Worm (Caenorhabditis elegans) whole organism, late embryonic: ENCODE measurements around the gene ubc-21.

ENCODE experiments used
- C08G9.2 ChIP-seq: sonication (generic microtip); optimal IDR thresholded peaks from 2 replicates; lab custom pipeline; 2016; ENCODE audit warnings: mild to moderate bottlenecking, missing genetic modification characterization, moderate library complexity, missing compliant biosample characterization
- C38D4.7 ChIP-seq: fragments of 200-800 bp; sonication (Bioruptor generic); optimal IDR thresholded peaks from 2 replicates; lab custom pipeline; 2018; ENCODE audit warnings: mild to moderate bottlenecking, missing genetic modification characterization, moderate library complexity, missing compliant biosample characterization
- F13H6.1 ChIP-seq: sonication (generic microtip); optimal IDR thresholded peaks from 2 replicates; lab custom pipeline; 2016; ENCODE audit warnings: missing genetic modification characterization, missing compliant biosample characterization
- K02D7.2 ChIP-seq: sonication (generic microtip); optimal IDR thresholded peaks from 2 replicates; lab custom pipeline; 2017; ENCODE audit warnings: mild to moderate bottlenecking, missing genetic modification characterization, missing compliant biosample characterization
- K09A11.1 ChIP-seq: sonication (generic microtip); optimal IDR thresholded peaks from 2 replicates; lab custom pipeline; 2017; ENCODE audit warnings: antibody characterized with exemption, mild to moderate bottlenecking, missing genetic modification characterization, missing compliant biosample characterization; ENCODE audit not compliant: insufficient read depth
- ahr-1 ChIP-seq: sonication (generic microtip); optimal IDR thresholded peaks from 2 replicates; lab custom pipeline; 2016; ENCODE audit warnings: missing genetic modification characterization, missing compliant biosample characterization
- ama-1 ChIP-seq: fragments of 150-350 bp; optimal IDR thresholded peaks from 2 replicates; lab custom pipeline; 2014
- ceh-19 ChIP-seq: fragments of 200-800 bp; sonication (Bioruptor generic); optimal IDR thresholded peaks from 2 replicates; lab custom pipeline; 2018; ENCODE audit warnings: mild to moderate bottlenecking, missing genetic modification characterization, missing compliant biosample characterization
- ceh-22 ChIP-seq: sonication (generic microtip); optimal IDR thresholded peaks from 2 replicates; lab custom pipeline; 2017; ENCODE audit warnings: missing biosample characterization, missing genetic modification characterization
- ceh-30 ChIP-seq: fragments of 150-350 bp; optimal IDR thresholded peaks from 2 replicates; lab custom pipeline; 2014; ENCODE audit warnings: missing biosample characterization, missing genetic modification characterization
- ceh-31 ChIP-seq: sonication (generic microtip); optimal IDR thresholded peaks from 2 replicates; lab custom pipeline; 2016; ENCODE audit warnings: missing genetic modification characterization, missing compliant biosample characterization
- ceh-34 ChIP-seq: sonication (generic microtip); optimal IDR thresholded peaks from 2 replicates; lab custom pipeline; 2016; ENCODE audit warnings: mild to moderate bottlenecking, missing genetic modification characterization, missing compliant biosample characterization
- ceh-45 ChIP-seq: fragments of 200-800 bp; sonication (Bioruptor generic); IDR thresholded peaks from 2 replicates; pipeline ENCODE4 v1.3.6; 2022; ENCODE audit warnings: missing genetic modification reagents, missing genetic modification characterization, missing compliant biosample characterization
- ceh-6 ChIP-seq: fragments of 200-800 bp; sonication (Bioruptor generic); optimal IDR thresholded peaks from 2 replicates; lab custom pipeline; 2018; ENCODE audit warnings: mild to moderate bottlenecking, missing genetic modification characterization, missing compliant biosample characterization
- ceh-9 ChIP-seq: sonication (generic microtip); optimal IDR thresholded peaks from 2 replicates; lab custom pipeline; 2016; ENCODE audit warnings: mild to moderate bottlenecking, missing genetic modification characterization, inconsistent platforms, missing compliant biosample characterization
- che-1 ChIP-seq: sonication (generic microtip); optimal IDR thresholded peaks from 2 replicates; lab custom pipeline; 2016; ENCODE audit warnings: mild to moderate bottlenecking, missing genetic modification characterization, missing compliant biosample characterization
- dmd-4 ChIP-seq: sonication (generic microtip); optimal IDR thresholded peaks from 2 replicates; lab custom pipeline; 2016; ENCODE audit warnings: borderline replicate concordance, missing genetic modification characterization, missing compliant biosample characterization
- dve-1 ChIP-seq: sonication (generic microtip); optimal IDR thresholded peaks from 2 replicates; lab custom pipeline; 2017; ENCODE audit warnings: antibody characterized with exemption, mild to moderate bottlenecking, missing genetic modification characterization, missing compliant biosample characterization
- elt-2 ChIP-seq: sonication (generic microtip); optimal IDR thresholded peaks from 2 replicates; lab custom pipeline; 2016; ENCODE audit warnings: missing genetic modification reagents, missing genetic modification characterization, missing compliant biosample characterization
- elt-4 ChIP-seq: sonication (generic microtip); optimal IDR thresholded peaks from 2 replicates; lab custom pipeline; 2016; ENCODE audit warnings: missing genetic modification characterization, missing compliant biosample characterization
- ets-4 ChIP-seq: sonication (generic microtip); optimal IDR thresholded peaks from 2 replicates; lab custom pipeline; 2016; ENCODE audit warnings: missing genetic modification characterization, missing compliant biosample characterization
- eyg-1 ChIP-seq: sonication (generic microtip); optimal IDR thresholded peaks from 2 replicates; lab custom pipeline; 2016; ENCODE audit warnings: missing genotype, missing genetic modification characterization, missing compliant biosample characterization
- fax-1 ChIP-seq: sonication (generic microtip); optimal IDR thresholded peaks from 2 replicates; lab custom pipeline; 2016; ENCODE audit warnings: missing genotype, missing genetic modification characterization, missing compliant biosample characterization
- gmeb-2 ChIP-seq: sonication (generic microtip); optimal IDR thresholded peaks from 2 replicates; lab custom pipeline; 2016; ENCODE audit warnings: missing genetic modification characterization, inconsistent platforms, missing compliant biosample characterization
- hlh-6 ChIP-seq: sonication (generic microtip); optimal IDR thresholded peaks from 2 replicates; lab custom pipeline; 2016; ENCODE audit warnings: missing genotype, missing genetic modification characterization, missing compliant biosample characterization
- hlh-8 ChIP-seq: sonication (generic microtip); optimal IDR thresholded peaks from 2 replicates; lab custom pipeline; 2016; ENCODE audit warnings: missing genotype, missing genetic modification characterization, missing compliant biosample characterization
- lim-6 ChIP-seq: sonication (generic microtip); optimal IDR thresholded peaks from 2 replicates; lab custom pipeline; 2016; ENCODE audit warnings: missing genetic modification characterization, missing compliant biosample characterization
- mec-3 ChIP-seq: sonication (generic microtip); optimal IDR thresholded peaks from 2 replicates; lab custom pipeline; 2016; ENCODE audit warnings: borderline replicate concordance, missing genetic modification characterization, missing compliant biosample characterization
- nfya-1 ChIP-seq: sonication (generic microtip); optimal IDR thresholded peaks from 2 replicates; lab custom pipeline; 2017; ENCODE audit warnings: missing genetic modification characterization, mild to moderate bottlenecking, missing compliant biosample characterization, antibody characterized with exemption, moderate library complexity
- nhr-11 ChIP-seq: fragments of 150-350 bp; optimal IDR thresholded peaks from 2 replicates; lab custom pipeline; 2014; ENCODE audit warnings: missing biosample characterization, missing genetic modification characterization
- nhr-232 ChIP-seq: sonication (generic microtip); optimal IDR thresholded peaks from 2 replicates; lab custom pipeline; 2016; ENCODE audit warnings: missing genetic modification characterization, missing compliant biosample characterization
- npax-4 ChIP-seq: sonication (generic microtip); optimal IDR thresholded peaks from 2 replicates; lab custom pipeline; 2016; ENCODE audit warnings: missing genetic modification characterization, missing compliant biosample characterization
- pag-3 ChIP-seq: sonication (generic microtip); optimal IDR thresholded peaks from 2 replicates; lab custom pipeline; 2016; ENCODE audit warnings: missing compliant biosample characterization, missing genetic modification characterization, borderline replicate concordance
- pat-9 ChIP-seq: fragments of 200-800 bp; sonication (Bioruptor generic); optimal IDR thresholded peaks from 2 replicates; lab custom pipeline; 2018; ENCODE audit warnings: mild to moderate bottlenecking, missing genetic modification characterization, moderate library complexity, missing compliant biosample characterization
- pax-1 ChIP-seq: fragments of 150-350 bp; optimal IDR thresholded peaks from 2 replicates; lab custom pipeline; 2014; ENCODE audit warnings: missing biosample characterization, missing genetic modification characterization
- pros-1 ChIP-seq: fragments of 150-350 bp; optimal IDR thresholded peaks from 2 replicates; lab custom pipeline; 2014; ENCODE audit warnings: missing biosample characterization, missing genetic modification reagents, missing genetic modification characterization
- ref-2 ChIP-seq: sonication (generic microtip); optimal IDR thresholded peaks from 2 replicates; lab custom pipeline; 2016; ENCODE audit warnings: missing genetic modification characterization, missing compliant biosample characterization
- sdc-2 ChIP-seq: sonication (generic microtip); optimal IDR thresholded peaks from 2 replicates; lab custom pipeline; 2016; ENCODE audit warnings: missing genotype, missing genetic modification characterization, missing compliant biosample characterization
- sox-4 ChIP-seq: sonication (generic microtip); optimal IDR thresholded peaks from 2 replicates; lab custom pipeline; 2017; ENCODE audit warnings: mild to moderate bottlenecking, missing genetic modification characterization, inconsistent platforms, missing compliant biosample characterization
- syd-9 ChIP-seq: sonication (generic microtip); optimal IDR thresholded peaks from 2 replicates; lab custom pipeline; 2016; ENCODE audit warnings: mild to moderate bottlenecking, missing genetic modification characterization, moderate library complexity, missing compliant biosample characterization
- tbx-2 ChIP-seq: sonication (generic microtip); optimal IDR thresholded peaks from 2 replicates; lab custom pipeline; 2016; ENCODE audit warnings: missing genetic modification characterization, missing compliant biosample characterization
- tbx-7 ChIP-seq: sonication (generic microtip); optimal IDR thresholded peaks from 2 replicates; lab custom pipeline; 2016; ENCODE audit warnings: missing genotype, missing genetic modification characterization, missing compliant biosample characterization
- ttx-3 ChIP-seq: sonication (generic microtip); optimal IDR thresholded peaks from 2 replicates; lab custom pipeline; 2016; ENCODE audit warnings: missing genetic modification reagents, missing genetic modification characterization, missing compliant biosample characterization
- unc-42 ChIP-seq: sonication (generic microtip); optimal IDR thresholded peaks from 2 replicates; lab custom pipeline; 2016; ENCODE audit warnings: missing genotype, missing genetic modification characterization, missing compliant biosample characterization
- unc-55 ChIP-seq: sonication (generic microtip); optimal IDR thresholded peaks from 2 replicates; lab custom pipeline; 2017; ENCODE audit warnings: missing biosample characterization, missing genetic modification reagents, missing genetic modification characterization
- unc-86 ChIP-seq: sonication (generic microtip); optimal IDR thresholded peaks from 2 replicates; lab custom pipeline; 2016; ENCODE audit warnings: missing genetic modification characterization, missing compliant biosample characterization
- zip-5 ChIP-seq: sonication (generic microtip); optimal IDR thresholded peaks from 2 replicates; lab custom pipeline; 2016; ENCODE audit warnings: missing genetic modification characterization, missing compliant biosample characterization
- ztf-16 ChIP-seq: sonication (generic microtip); optimal IDR thresholded peaks from 2 replicates; lab custom pipeline; 2017; ENCODE audit warnings: missing genetic modification characterization, missing compliant biosample characterization

ubc-21 gene

DNA sequence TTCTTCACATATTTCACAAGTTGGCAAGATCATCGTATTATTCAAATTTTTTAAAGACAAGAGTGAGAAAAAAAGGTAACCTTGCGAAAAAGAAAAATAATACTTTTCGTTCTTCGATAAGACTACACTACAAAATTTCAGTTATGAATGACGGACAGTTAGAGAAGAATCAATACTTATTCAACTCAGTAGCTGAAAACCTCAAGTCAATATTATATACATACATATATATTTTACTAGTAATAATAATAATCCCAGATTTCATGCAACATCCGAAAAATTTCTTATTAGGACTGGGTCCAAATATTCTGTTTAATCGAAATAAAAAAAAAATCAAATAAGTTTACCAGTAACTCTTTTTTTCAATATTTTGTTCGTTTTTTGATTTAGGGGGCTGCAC is 38.3 kb upstream of the ubc-21 start, which contains the start of gene C28G1.6:
Gene C28G1.6 (minus strand): TSS at position 101 of the 400 bp plus-strand sequence.
- no peak for TF ChIP-seq gmeb-2 (tag; lab: Kevin White, UChicago)
- no peak for TF ChIP-seq ref-2 (tag; lab: Kevin White, UChicago)
- TF ChIP-seq pat-9 (tag; lab: Kevin White, UChicago): no peak
- TF ChIP-seq elt-2: no peak
- no peak for TF ChIP-seq syd-9 (tag; lab: Kevin White, UChicago)
- TF ChIP-seq tbx-7 (tag; lab: Kevin White, UChicago): no peak
- no peak for TF ChIP-seq sdc-2 (tag; lab: Kevin White, UChicago)

DNA sequence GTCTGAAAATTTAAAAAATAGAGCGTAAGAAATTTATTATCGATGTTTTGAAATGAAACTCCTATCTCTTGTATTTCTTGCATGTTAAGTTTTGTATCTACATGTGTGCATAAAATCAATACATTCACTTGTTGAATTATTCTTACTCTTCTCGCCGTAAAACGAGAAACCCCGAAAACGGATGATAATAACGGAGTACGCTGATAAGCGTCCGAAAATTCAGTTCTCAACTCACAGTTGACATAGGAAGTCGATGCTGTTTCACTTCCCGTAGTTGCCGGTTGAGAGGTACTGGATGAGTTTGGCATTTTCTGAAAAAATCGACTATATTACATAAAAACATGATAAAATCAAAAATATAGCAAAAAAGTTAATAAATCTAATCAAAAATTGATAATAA is 34.0 kb upstream of the ubc-21 start, which contains the start of gene sec-15:
Gene sec-15 (minus strand): TSS at position 311 of the 400 bp plus-strand sequence.
- TF ChIP-seq unc-55 (GFP tag; lab: Kevin White, UChicago) (no peak), K09A11.1 (tag; lab: Kevin White, UChicago) (no peak), ref-2 (tag; lab: Kevin White, UChicago) (no peak), C08G9.2 (tag; lab: Kevin White, UChicago) (no peak), K02D7.2 (no peak), sox-4 (tag; lab: Kevin White, UChicago) (no peak)
- TF ChIP-seq, all 69 proteins: peak for 0

DNA sequence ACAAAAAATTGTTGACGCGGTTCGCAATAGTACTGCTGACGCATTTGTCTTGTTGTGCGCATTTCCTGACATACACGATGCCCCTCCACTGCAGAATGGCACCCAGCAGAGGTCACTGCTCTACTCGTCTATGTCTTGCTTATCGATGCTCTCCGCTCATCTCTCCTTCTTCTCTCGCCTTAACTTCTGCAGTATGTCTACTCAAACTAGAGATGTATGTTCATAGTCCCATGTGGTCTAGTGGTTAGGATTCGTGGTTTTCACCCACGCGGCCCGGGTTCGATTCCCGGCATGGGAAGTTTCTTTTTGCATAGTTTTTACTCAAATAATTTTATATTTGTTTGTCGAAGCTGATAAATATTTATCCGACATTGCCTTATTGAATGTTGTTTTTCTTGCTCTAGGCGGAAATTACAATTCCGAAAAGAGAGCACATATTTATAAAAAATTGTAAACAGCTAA is 33.5 kb upstream of the ubc-21 start, which contains the start of gene C28G1.2:
Gene C28G1.2 (plus strand): TSS at position 130 of the 462 bp plus-strand sequence.
- TF ChIP-seq nhr-11 (no peak), lim-6 (tag; lab: Kevin White, UChicago) (peak; percentile 74), pat-9 (tag; lab: Kevin White, UChicago) (peak; percentile 93), ceh-19 (GFP tag; lab: Kevin White, UChicago) (peak; percentile 95), ceh-45 (peak; percentile 94), ceh-22 (tag; lab: Kevin White, UChicago) (peak; percentile 8), ceh-30 (peak; percentile 88), eyg-1 (tag; lab: Kevin White, UChicago) (peak; percentile 95), ref-2 (tag; lab: Kevin White, UChicago) (peak; percentile 98), ceh-6 (GFP tag; lab: Kevin White, UChicago) (peak; percentile 95), hlh-6 (tag; lab: Kevin White, UChicago) (peak; percentile 93), tbx-2 (tag; lab: Kevin White, UChicago) (peak; percentile 95), gmeb-2 (tag; lab: Kevin White, UChicago) (peak; percentile 94), ceh-34 (tag; lab: Kevin White, UChicago) (peak; percentile 97), fax-1 (peak; percentile 89), pag-3 (peak; percentile 86), zip-5 (peak; percentile 80), elt-4 (peak; percentile 90), dve-1 (tag; lab: Kevin White, UChicago) (peak; percentile 89), pax-1 (tag; lab: Kevin White, UChicago) (peak; percentile 26), ceh-31 (peak; percentile 93), pros-1 (tag; lab: Kevin White, UChicago) (peak; percentile 75), ttx-3 (peak; percentile 95), unc-42 (tag; lab: Kevin White, UChicago) (peak; percentile 93), dmd-4 (tag; lab: Kevin White, UChicago) (peak; percentile 91), nhr-232 (tag; lab: Kevin White, UChicago) (peak; percentile 90), hlh-8 (tag; lab: Kevin White, UChicago) (peak; percentile 87), npax-4 (tag; lab: Kevin White, UChicago) (peak; percentile 85), C38D4.7 (GFP tag; lab: Kevin White, UChicago) (peak; percentile 92), sdc-2 (tag; lab: Kevin White, UChicago) (peak; percentile 93), ama-1 (lab: Kevin White, UChicago) (no peak), ztf-16 (tag; lab: Kevin White, UChicago) (peak; percentile 93), ahr-1 (tag; lab: Kevin White, UChicago) (peak; percentile 92), mec-3 (tag; lab: Kevin White, UChicago) (peak; percentile 75), F13H6.1 (tag; lab: Kevin White, UChicago) (peak; percentile 94), ceh-9 (peak; percentile 87), che-1 (peak; percentile 93), unc-86 (tag; lab: Kevin White, UChicago) (peak; percentile 94), nfya-1 (tag; lab: Kevin White, UChicago) (peak; percentile 89), ets-4 (tag; lab: Kevin White, UChicago) (peak; percentile 52)
